Worm (Caenorhabditis elegans) whole organism, midembryonic: Measurements from ENCODE around the gene T16G1.2.

Experiments
- T22C8.4 ChIP-seq: fragments of 200-800 bp; sonication (Bioruptor generic); IDR thresholded peaks from 2 replicates; pipeline ENCODE4 v1.3.6; 2022; ENCODE audit warnings: missing genetic modification characterization, missing compliant biosample characterization
- cog-1 ChIP-seq: sonication (generic microtip); optimal IDR thresholded peaks from 2 replicates; lab custom pipeline; 2016; ENCODE audit warnings: missing genetic modification characterization, missing compliant biosample characterization
- flt-1 ChIP-seq: fragments of 200-800 bp; sonication (Bioruptor generic); IDR thresholded peaks from 2 replicates; pipeline ENCODE4 v1.3.6; 2022; ENCODE audit warnings: missing genetic modification characterization, missing compliant biosample characterization
- tab-1 ChIP-seq: fragments of 200-800 bp; sonication (Bioruptor generic); IDR thresholded peaks from 2 replicates; pipeline ENCODE4 v1.3.6; 2022; ENCODE audit warnings: missing genetic modification characterization, missing compliant biosample characterization
- ztf-23 ChIP-seq: fragments of 200-800 bp; sonication (Bioruptor generic); IDR thresholded peaks from 2 replicates; pipeline ENCODE4 v1.3.6; 2022; ENCODE audit warnings: missing genetic modification reagents, missing genetic modification characterization, missing compliant biosample characterization
- ztf-29 ChIP-seq: fragments of 200-800 bp; sonication (Bioruptor generic); IDR thresholded peaks from 2 replicates; pipeline ENCODE4 v1.3.6; 2022; ENCODE audit warnings: missing genetic modification reagents, missing genetic modification characterization, missing compliant biosample characterization

DNA sequence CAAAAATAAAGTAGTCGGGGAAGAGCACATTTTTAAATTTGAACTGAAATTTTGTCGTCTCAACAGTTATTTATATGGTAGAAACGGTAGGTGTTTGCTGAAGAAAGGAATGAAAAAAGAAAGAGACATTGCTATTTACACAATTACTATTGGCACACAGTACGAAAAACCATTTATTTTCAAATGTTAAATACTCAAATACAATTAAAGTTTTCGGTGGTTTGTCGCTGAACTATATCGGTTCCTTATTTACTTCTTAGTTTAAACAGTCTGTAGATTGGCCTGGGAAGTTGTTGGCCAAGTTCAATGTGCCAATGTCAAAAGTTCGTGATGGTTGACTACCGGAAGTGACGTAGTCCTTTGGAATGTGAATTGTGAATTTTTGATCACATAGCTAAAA is 25.2 kb upstream of the T16G1.2 start, which contains the start of gene ttr-27:
- TF ChIP-seq ztf-23 (GFP tag; lab: Robert Waterston, UW): no peak
- TF ChIP-seq flt-1 (GFP tag; lab: Robert Waterston, UW): no peak
- TF ChIP-seq cog-1 (tag; lab: Kevin White, UChicago): no peak
- TF ChIP-seq tab-1 (GFP tag; lab: Robert Waterston, UW): no peak
- TF ChIP-seq T22C8.4: no peak
- TF ChIP-seq ztf-29 (GFP tag; lab: Robert Waterston, UW): no peak
